Fruit fly (Drosophila melanogaster) whole organism, embryonic: ENCODE data around the gene CG15347.

Experiments
- ATbp ChIP-seq: fragments of 200-800 bp; sonication (Bioruptor generic); optimal IDR thresholded peaks from 2 replicates; lab custom pipeline; 2017; ENCODE audit warnings: missing biosample characterization, mild to moderate bottlenecking, missing genetic modification characterization, missing genetic modification reagents
- CG10209 ChIP-seq: fragments of 200-800 bp; sonication (Bioruptor generic); optimal IDR thresholded peaks from 3 replicates; lab custom pipeline; 2017; ENCODE audit warnings: missing biosample characterization, mild to moderate bottlenecking, missing genetic modification characterization, missing genetic modification reagents
- CG13894 ChIP-seq: fragments of 200-800 bp; sonication (Bioruptor generic); optimal IDR thresholded peaks from 3 replicates; lab custom pipeline; 2018; ENCODE audit warnings: missing biosample characterization, mild to moderate bottlenecking, missing genetic modification characterization, moderate library complexity
- CG15269 ChIP-seq: fragments of 200-800 bp; sonication (Bioruptor generic); optimal IDR thresholded peaks from 2 replicates; lab custom pipeline; 2018; ENCODE audit warnings: missing biosample characterization, mild to moderate bottlenecking, missing genetic modification characterization, moderate library complexity
- CG15479 ChIP-seq: fragments of 200-800 bp; sonication (Bioruptor generic); optimal IDR thresholded peaks from 3 replicates; lab custom pipeline; 2019; ENCODE audit warnings: missing biosample characterization, mild to moderate bottlenecking, missing genetic modification characterization, moderate library complexity
- CG2678 ChIP-seq: fragments of 200-800 bp; sonication (Bioruptor generic); optimal IDR thresholded peaks from 3 replicates; lab custom pipeline; 2019; ENCODE audit warnings: missing biosample characterization, mild to moderate bottlenecking, missing genetic modification characterization, moderate library complexity
- CG31365 ChIP-seq: fragments of 200-800 bp; sonication (Bioruptor generic); optimal IDR thresholded peaks from 2 replicates; lab custom pipeline; 2018; ENCODE audit warnings: missing biosample characterization, mild to moderate bottlenecking, missing genetic modification characterization
- CG8765 ChIP-seq: fragments of 200-800 bp; sonication (Bioruptor generic); IDR thresholded peaks from 2 replicates; pipeline ENCODE4 v1.3.6; 2022; ENCODE audit warnings: missing biosample characterization, missing genetic modification characterization
- Doc3 ChIP-seq: fragments of 200-800 bp; sonication (Bioruptor generic); IDR thresholded peaks from 3 replicates; pipeline ENCODE4 v1.3.6; 2022; ENCODE audit warnings: missing biosample characterization, missing genetic modification characterization; ENCODE audit not compliant: partially characterized antibody
- Eip74EF ChIP-seq, 2 experiments: fragments of 200-800 bp in 1 of 2; fragments of >200 bp in 1 of 2; sonication (Bioruptor generic) in 1 of 2; optimal IDR thresholded peaks; 2 replicates each; lab custom pipeline; 2017 to 2019; ENCODE audit warnings: missing biosample characterization in 2 of 2, missing genetic modification characterization in 2 of 2, mild to moderate bottlenecking in 1 of 2, moderate library complexity in 1 of 2
- Ets97D ChIP-seq: fragments of 200-800 bp; sonication (Bioruptor generic); optimal IDR thresholded peaks from 3 replicates; lab custom pipeline; 2016; ENCODE audit warnings: missing biosample characterization, missing genetic modification characterization
- HHEX ChIP-seq: fragments of 200-800 bp; sonication (Bioruptor generic); optimal IDR thresholded peaks from 3 replicates; lab custom pipeline; 2017; ENCODE audit warnings: missing biosample characterization, mild to moderate bottlenecking, missing genetic modification characterization, missing genetic modification reagents
- HLH3B ChIP-seq: fragments of 200-800 bp; sonication (Bioruptor generic); IDR thresholded peaks from 2 replicates; pipeline ENCODE4 v1.3.6; 2022; ENCODE audit warnings: missing biosample characterization, missing genetic modification characterization
- Hmr ChIP-seq: fragments of 200-800 bp; sonication (Bioruptor generic); optimal IDR thresholded peaks from 3 replicates; lab custom pipeline; 2017; ENCODE audit warnings: mild to moderate bottlenecking, missing biosample characterization, missing genetic modification reagents, missing genetic modification characterization
- Hr78 ChIP-seq, 2 experiments: fragments of 200-800 bp in 1 of 2; fragments of >200 bp in 1 of 2; sonication (Bioruptor generic) in 1 of 2; optimal IDR thresholded peaks; 2 replicates each; lab custom pipeline; 2017 to 2019; ENCODE audit warnings: missing biosample characterization in 2 of 2, missing genetic modification characterization in 2 of 2, mild to moderate bottlenecking in 1 of 2, moderate library complexity in 1 of 2
- MTF-1 ChIP-seq: fragments of 200-800 bp; sonication (Bioruptor generic); optimal IDR thresholded peaks from 2 replicates; lab custom pipeline; 2018; ENCODE audit warnings: missing biosample characterization, mild to moderate bottlenecking, missing genetic modification characterization, borderline replicate concordance
- Max ChIP-seq: fragments of 200-800 bp; sonication (Bioruptor generic); optimal IDR thresholded peaks from 2 replicates; lab custom pipeline; 2016; ENCODE audit warnings: missing biosample characterization, mild to moderate bottlenecking, missing genetic modification characterization
- Nf-YC ChIP-seq: fragments of 200-800 bp; optimal IDR thresholded peaks from 3 replicates; lab custom pipeline; 2019; ENCODE audit warnings: missing biosample characterization, mild to moderate bottlenecking, missing genetic modification characterization, moderate library complexity
- Six4 ChIP-seq: fragments of 200-800 bp; sonication (Bioruptor generic); optimal IDR thresholded peaks from 2 replicates; lab custom pipeline; 2016; ENCODE audit warnings: missing biosample characterization, missing genetic modification characterization
- Sry-δ ChIP-seq: fragments of 200-800 bp; sonication (Bioruptor generic); optimal IDR thresholded peaks from 2 replicates; lab custom pipeline; 2016; ENCODE audit warnings: missing biosample characterization, missing genetic modification characterization
- Trl ChIP-seq, 3 experiments: fragments of >200 bp in 2 of 3; fragments of 200-800 bp in 1 of 3; sonication (Bioruptor generic) in 1 of 3; optimal IDR thresholded peaks; 2 replicates in 1 of 3; 3 replicates in 2 of 3; lab custom pipeline; 2016 to 2017; ENCODE audit warnings: missing biosample characterization in 1 of 3, missing genetic modification characterization in 1 of 3
- Xrp1 ChIP-seq: fragments of 200-800 bp; sonication (Bioruptor generic); IDR thresholded peaks from 2 replicates; pipeline ENCODE4 v1.3.6; 2022; ENCODE audit warnings: missing biosample characterization, missing genetic modification characterization
- aop ChIP-seq: fragments of 200-800 bp; sonication (Bioruptor generic); IDR thresholded peaks from 2 replicates; pipeline ENCODE4 v1.3.6; 2022; ENCODE audit warnings: missing biosample characterization, missing genetic modification characterization
- caup ChIP-seq: fragments of 200-800 bp; sonication (Bioruptor generic); optimal IDR thresholded peaks from 3 replicates; lab custom pipeline; 2017; ENCODE audit warnings: missing biosample characterization, mild to moderate bottlenecking, missing genetic modification characterization, moderate library complexity; ENCODE audit not compliant: severe bottlenecking
- cg ChIP-seq: fragments of 200-800 bp; sonication (Bioruptor generic); optimal IDR thresholded peaks from 3 replicates; lab custom pipeline; 2019; ENCODE audit warnings: missing biosample characterization, mild to moderate bottlenecking, missing genetic modification characterization, moderate library complexity
- chinmo ChIP-seq: fragments of 200-800 bp; sonication (Bioruptor generic); IDR thresholded peaks from 4 replicates; pipeline ENCODE4 v1.3.6; 2022; ENCODE audit warnings: missing biosample characterization, missing genetic modification characterization; ENCODE audit not compliant: partially characterized antibody
- crol ChIP-seq: fragments of 200-800 bp; sonication (Bioruptor generic); IDR thresholded peaks from 2 replicates; pipeline ENCODE4 v1.3.6; 2022; ENCODE audit warnings: missing biosample characterization, missing genetic modification characterization
- dm ChIP-seq: fragments of 200-800 bp; sonication (Bioruptor generic); optimal IDR thresholded peaks from 3 replicates; lab custom pipeline; 2016; ENCODE audit warnings: missing biosample characterization, missing genetic modification characterization
- exex ChIP-seq: fragments of 200-800 bp; sonication (Bioruptor generic); optimal IDR thresholded peaks from 4 replicates; lab custom pipeline; 2018; ENCODE audit warnings: missing biosample characterization, mild to moderate bottlenecking, missing genetic modification characterization, moderate library complexity
- fru ChIP-seq: fragments of >200 bp; optimal IDR thresholded peaks from 2 replicates; lab custom pipeline; 2017
- gcm ChIP-seq: fragments of 200-800 bp; sonication (Bioruptor generic); optimal IDR thresholded peaks from 2 replicates; lab custom pipeline; 2019; ENCODE audit warnings: missing biosample characterization, mild to moderate bottlenecking, missing genetic modification characterization, moderate library complexity
- grn ChIP-seq: fragments of 200-800 bp; sonication (Bioruptor generic); optimal IDR thresholded peaks from 3 replicates; lab custom pipeline; 2017; ENCODE audit warnings: missing biosample characterization, missing genetic modification characterization
- h ChIP-seq: fragments of >200 bp; optimal IDR thresholded peaks from 2 replicates; lab custom pipeline; 2017
- kni ChIP-seq: fragments of 200-800 bp; sonication (Bioruptor generic); optimal IDR thresholded peaks from 3 replicates; lab custom pipeline; 2017; ENCODE audit warnings: mild to moderate bottlenecking, missing biosample characterization, missing genetic modification reagents, missing genetic modification characterization
- otp ChIP-seq: fragments of 200-800 bp; sonication (Bioruptor generic); IDR thresholded peaks from 3 replicates; pipeline ENCODE4, ENCODE4 v1.3.6; 2022; ENCODE audit warnings: missing biosample characterization, missing genetic modification characterization
- p53 ChIP-seq: fragments of 200-800 bp; sonication (Bioruptor generic); optimal IDR thresholded peaks from 2 replicates; lab custom pipeline; 2016; ENCODE audit warnings: missing biosample characterization, missing genetic modification characterization
- peb ChIP-seq: fragments of 200-800 bp; sonication (Bioruptor generic); IDR thresholded peaks from 2 replicates; pipeline ENCODE4 v1.3.6; 2022; ENCODE audit warnings: missing biosample characterization, missing genetic modification characterization
- pros ChIP-seq: fragments of 200-800 bp; sonication (Bioruptor generic); optimal IDR thresholded peaks from 3 replicates; lab custom pipeline; 2019; ENCODE audit warnings: missing biosample characterization, mild to moderate bottlenecking, missing genetic modification characterization, moderate library complexity
- sd ChIP-seq: fragments of 200-800 bp; sonication (Bioruptor generic); optimal IDR thresholded peaks from 3 replicates; lab custom pipeline; 2018; ENCODE audit warnings: missing biosample characterization, mild to moderate bottlenecking, missing genetic modification characterization, moderate library complexity
- sens-2 ChIP-seq: fragments of 200-800 bp; sonication (Bioruptor generic); IDR thresholded peaks from 2 replicates; pipeline ENCODE4 v1.3.6; 2022; ENCODE audit warnings: missing biosample characterization, missing genetic modification characterization
- sug ChIP-seq: fragments of 200-800 bp; optimal IDR thresholded peaks from 2 replicates; lab custom pipeline; 2019; ENCODE audit warnings: missing biosample characterization, mild to moderate bottlenecking, missing genetic modification characterization, moderate library complexity
- vfl ChIP-seq: fragments of 200-800 bp; sonication (Bioruptor generic); optimal IDR thresholded peaks from 2 replicates; lab custom pipeline; 2016; ENCODE audit warnings: missing biosample characterization, missing genetic modification characterization
- z ChIP-seq: fragments of 200-800 bp; sonication (Bioruptor generic); IDR thresholded peaks from 3 replicates; pipeline ENCODE4 v1.3.6; 2022; ENCODE audit warnings: missing biosample characterization, missing genetic modification characterization
- zen ChIP-seq: fragments of 200-800 bp; sonication (Bioruptor generic); optimal IDR thresholded peaks from 3 replicates; lab custom pipeline; 2018; ENCODE audit warnings: missing biosample characterization, mild to moderate bottlenecking, missing genetic modification characterization, moderate library complexity
- zfh1 ChIP-seq: fragments of 200-800 bp; sonication (Bioruptor generic); IDR thresholded peaks from 3 replicates; pipeline ENCODE4 v1.3.6; 2022; ENCODE audit warnings: missing biosample characterization, missing genetic modification characterization

Gene CG15347

DNA sequence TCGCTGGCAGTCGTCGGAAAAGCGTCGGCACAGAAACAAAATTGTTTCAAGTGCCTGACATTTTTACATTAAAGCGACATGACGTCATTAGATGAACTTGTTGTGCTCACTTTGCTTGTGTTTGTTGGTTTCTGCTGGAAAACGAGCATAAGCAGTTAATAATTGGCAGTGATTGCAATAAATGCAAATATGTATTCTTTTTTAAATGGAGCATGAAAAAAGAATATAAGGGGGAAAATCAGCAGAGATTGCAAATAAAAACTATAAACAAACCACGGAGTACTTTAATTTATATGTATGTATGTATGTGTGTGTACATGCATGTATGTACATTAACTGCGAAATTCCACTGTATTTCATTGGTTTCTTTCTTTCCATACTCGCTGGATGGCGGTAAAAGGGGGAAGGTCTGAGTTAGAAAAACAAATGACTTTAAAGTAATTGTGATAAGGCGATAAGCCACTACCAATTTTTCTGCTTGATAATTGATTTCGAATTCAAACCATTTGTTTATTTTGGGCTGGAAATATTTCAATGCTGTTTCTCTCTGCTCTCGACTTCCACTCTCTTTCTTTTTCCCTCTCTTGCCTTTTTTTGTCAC, 47.1 kb downstream of the CG15347 start (continued):
- TF ChIP-seq sd (tag; lab: Kevin White, UChicago) (peak; percentile 69), Doc3 (no peak), vfl (GFP tag; lab: Kevin White, UChicago) (no peak), grn (GFP tag; lab: Kevin White, UChicago) (peak; percentile 9), h (lab: Kevin White, UChicago) (no peak), sug (tag; lab: Kevin White, UChicago) (peak; percentile 42)

DNA sequence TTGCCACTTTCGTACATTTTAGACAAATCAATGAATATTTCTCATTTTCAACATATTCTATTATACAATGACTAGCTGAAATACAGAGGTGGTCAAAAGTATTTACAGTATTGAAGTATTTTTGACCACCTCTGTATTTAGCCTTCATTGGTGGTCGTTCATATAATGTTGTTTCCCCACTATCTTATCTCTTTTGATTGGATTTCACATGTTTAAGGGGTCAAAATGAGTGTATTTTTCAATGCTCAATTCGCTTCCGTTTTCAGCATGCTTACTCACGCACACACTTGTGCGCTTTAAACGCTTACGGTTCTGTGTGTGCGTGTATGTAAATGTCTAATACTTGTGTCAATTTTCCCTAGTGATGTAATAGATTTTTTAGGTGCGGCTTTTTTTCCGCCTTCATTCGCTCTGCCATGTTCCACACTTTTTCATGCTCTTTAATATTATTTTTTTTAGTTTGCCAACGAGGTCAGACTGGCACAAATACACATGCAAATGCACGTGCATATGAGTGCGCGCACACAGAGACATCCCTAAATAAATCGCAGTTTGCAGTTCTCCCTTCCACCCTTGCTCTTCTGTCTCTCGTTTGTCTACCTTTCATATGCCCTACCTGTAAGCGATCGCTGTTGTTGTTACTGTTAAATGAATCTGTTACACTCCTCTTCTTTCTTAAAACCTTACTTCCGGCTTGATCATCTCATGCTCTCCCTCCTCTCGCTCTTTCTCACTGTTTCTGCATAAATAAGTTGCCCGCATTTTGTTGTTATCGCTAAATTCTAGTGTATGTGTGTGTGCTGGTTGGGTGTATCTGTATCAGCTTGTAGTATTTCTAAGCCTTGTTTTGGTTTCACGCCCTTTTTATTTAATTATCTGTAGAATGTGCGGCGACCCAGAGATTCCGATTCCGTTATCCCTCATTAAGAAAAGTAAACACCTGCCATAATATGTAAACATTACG, 48.2 kb downstream of the CG15347 start:
- TF ChIP-seq HHEX (GFP tag; lab: Kevin White, UChicago) (no peak), CG13894 (tag; lab: Kevin White, UChicago) (no peak), ATbp (peak; percentile 3), aop (GFP tag; lab: Robert Waterston, UW) (no peak), peb (no peak), Sry-δ (GFP tag; lab: Kevin White, UChicago) (no peak), sens-2 (no peak), z (GFP tag; lab: Robert Waterston, UW) (0 out of 3 replicates have a peak, but pooled peaks have one; percentile 34), Xrp1 (GFP tag; lab: Robert Waterston, UW) (no peak), otp (GFP tag; lab: Robert Waterston, UW) (no peak), zen (tag; lab: Kevin White, UChicago) (peak; percentile 25), dm (no peak), crol (GFP tag; lab: Robert Waterston, UW) (peak; percentile 67), CG10209 (peak; percentile 1), Ets97D (GFP tag; lab: Kevin White, UChicago) (no peak), kni (peak; percentile 73), CG15269 (peak; percentile 9), Trl (optimal IDR thresholded peaks at IDR 0.05; lab: Kevin White, UChicago) (peak; percentile 27 to 54), Trl (GFP tag; optimal IDR thresholded peaks at IDR 0.05; lab: Kevin White, UChicago) (no peak), MTF-1 (no peak), pros (GFP tag; lab: Kevin White, UChicago) (peak; percentile 76), caup (GFP tag; lab: Kevin White, UChicago) (no peak), Eip74EF (GFP tag; optimal IDR thresholded peaks at IDR 0.05; lab: Kevin White, UChicago) (peak in 1 of 2 experiments; percentile 76), Hmr (GFP tag; lab: Kevin White, UChicago) (peak; percentile 4), Max (GFP tag; lab: Kevin White, UChicago) (no peak), fru (lab: Kevin White, UChicago) (no peak), CG8765 (GFP tag; lab: Robert Waterston, UW) (0 out of 2 replicates have a peak, but pooled peaks have one; percentile 7), exex (peak; percentile 41), CG31365 (tag; lab: Kevin White, UChicago) (no peak), chinmo (peak; percentile 92), HLH3B (GFP tag; lab: Robert Waterston, UW) (no peak), p53 (GFP tag; lab: Kevin White, UChicago) (no peak), Hr78 (GFP tag; optimal IDR thresholded peaks at IDR 0.05; lab: Kevin White, UChicago) (peak in 1 of 2 experiments; percentile 56), Six4 (GFP tag; lab: Kevin White, UChicago) (no peak), cg (GFP tag; lab: Kevin White, UChicago) (peak; percentile 83), CG15479 (GFP tag; lab: Kevin White, UChicago) (peak; percentile 86), zfh1 (no peak), CG2678 (tag; lab: Kevin White, UChicago) (peak; percentile 23), gcm (GFP tag; lab: Kevin White, UChicago) (peak; percentile 70), Nf-YC (tag; lab: Kevin White, UChicago) (peak; percentile 31)
